Fruit fly (Drosophila melanogaster): ENCODE data around the gene CG42353.

CG42353 gene

DNA sequence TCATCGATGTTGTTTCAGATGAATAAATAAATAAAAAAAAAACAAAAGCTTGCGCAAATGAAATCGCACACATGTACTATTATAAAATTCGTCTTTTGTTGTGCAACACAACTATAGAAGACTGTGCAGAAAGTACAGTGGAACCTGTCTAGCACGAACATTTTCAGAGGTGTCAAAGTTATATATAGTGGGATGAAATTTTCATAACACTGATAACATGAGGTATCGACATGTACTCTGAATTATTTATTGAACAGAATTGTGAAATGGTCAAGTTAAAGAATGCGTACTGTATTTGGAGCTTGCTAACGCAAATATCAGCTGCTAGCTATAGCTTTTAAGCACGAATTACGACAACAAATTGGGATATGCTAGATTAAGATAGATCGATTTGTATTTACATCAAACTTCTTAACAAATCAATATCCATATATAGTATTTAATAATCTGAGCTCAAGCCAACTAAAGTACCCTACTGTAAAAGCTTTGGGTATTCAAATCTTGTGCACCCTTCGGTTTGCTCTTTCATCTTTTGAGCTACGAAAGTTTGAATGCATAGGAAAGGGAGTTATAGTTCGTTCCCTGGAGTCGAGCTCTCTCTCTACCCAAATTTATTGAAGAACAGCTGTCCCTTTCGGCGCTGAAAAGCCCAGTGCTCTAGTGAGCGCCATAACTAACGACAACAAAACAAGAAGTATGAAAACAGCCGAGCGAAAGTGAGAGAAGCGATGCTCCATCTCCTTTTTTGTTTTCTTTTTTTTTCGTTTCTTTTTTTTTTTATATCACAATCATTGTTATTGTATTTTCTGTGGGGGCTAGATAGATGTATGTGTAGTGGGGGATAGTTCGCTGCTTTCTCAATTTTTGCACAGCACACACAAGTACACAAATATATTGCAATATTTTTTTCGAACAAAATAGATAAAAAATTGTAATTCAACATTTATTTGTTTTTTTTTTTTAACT lies 14.3 kb downstream of the CG42353 start (continued):
- TF ChIP-seq Trl (optimal IDR thresholded peaks at IDR 0.05) (peak in 1 of 2 experiments; percentile 10), Trl (GFP tag; optimal IDR thresholded peaks at IDR 0.05) (peak; percentile 89), dmrt99B (tag; optimal IDR thresholded peaks at IDR 0.05) (peak; percentile 93), CG12744 (GFP tag; optimal IDR thresholded peaks at IDR 0.05) (peak; percentile 88), CG6765 (GFP tag; optimal IDR thresholded peaks at IDR 0.05) (peak; percentile 81), gcm2 (GFP tag; optimal IDR thresholded peaks at IDR 0.05) (peak; percentile 75), unc-4 (GFP tag; IDR thresholded peaks at IDR 0.05; ENCODE audit: partially characterized antibody) (no peak), ato (GFP tag; IDR thresholded peaks at IDR 0.05; ENCODE audit: partially characterized antibody) (no peak), CG9215 (GFP tag; IDR thresholded peaks at IDR 0.05) (peak; percentile 79), CG7372 (GFP tag; IDR thresholded peaks at IDR 0.05) (peak; percentile 93), zen2 (GFP tag; IDR thresholded peaks at IDR 0.05; ENCODE audit: partially characterized antibody) (no peak)

DNA sequence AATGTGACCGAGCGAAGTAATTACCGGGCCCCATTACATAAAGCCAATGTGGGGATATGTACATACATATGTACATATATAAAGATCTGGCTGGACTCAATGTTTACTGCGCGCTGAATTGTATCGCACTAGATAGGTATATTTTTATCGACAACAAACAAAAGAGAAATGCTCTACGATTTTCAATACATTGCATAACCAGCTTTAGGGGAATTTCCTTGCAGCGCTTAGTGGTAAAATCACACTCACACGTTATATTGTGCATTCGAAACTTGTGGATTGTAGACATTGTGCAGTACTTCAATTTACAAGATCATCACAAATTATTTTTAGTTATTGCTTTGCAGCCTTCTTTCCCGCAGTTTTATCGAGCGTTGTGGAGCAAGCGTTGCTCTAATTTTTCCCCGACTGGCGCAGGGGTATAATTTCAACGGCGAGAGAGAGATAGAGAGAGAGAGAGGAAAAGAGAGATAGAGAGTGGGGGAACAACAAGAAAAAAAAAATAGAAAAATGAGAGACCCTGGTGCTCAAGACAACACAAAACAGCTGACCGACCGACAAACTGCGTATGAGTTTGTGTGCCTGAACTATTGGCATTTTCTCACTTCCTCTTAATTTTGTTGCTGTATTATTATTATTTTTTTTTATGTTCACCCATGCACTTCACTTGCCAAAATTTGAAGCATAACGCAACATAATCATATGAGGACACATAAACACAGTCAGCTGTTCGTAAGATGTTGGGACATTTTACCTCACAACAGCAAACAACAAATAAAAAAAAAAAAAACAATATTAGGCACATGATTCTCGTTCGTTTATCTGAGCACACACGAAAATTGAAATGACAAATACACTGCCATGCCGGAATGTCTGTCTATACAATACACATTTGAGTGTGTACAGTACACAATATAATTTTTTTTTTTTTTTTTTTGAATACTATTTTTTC lies 15.5 kb downstream of the CG42353 start:
- TF ChIP-seq cg (GFP tag; optimal IDR thresholded peaks at IDR 0.05) (peak; percentile 14), crp (GFP tag; optimal IDR thresholded peaks at IDR 0.05) (peak in 1 of 2 experiments; percentile 78), sd (tag; optimal IDR thresholded peaks at IDR 0.05) (peak; percentile 44), sens (GFP tag) (peak; percentile 51), D19A (tag; optimal IDR thresholded peaks at IDR 0.05) (peak; percentile 42), Pdp1 (GFP tag; optimal IDR thresholded peaks at IDR 0.05) (peak in 1 of 2 experiments; percentile 97), GATAe (GFP tag; conservative IDR thresholded peaks at IDR 0.05) (no peak), Hand (GFP tag; optimal IDR thresholded peaks at IDR 0.05) (peak; percentile 5), Nf-YB (GFP tag; optimal IDR thresholded peaks at IDR 0.05) (no peak), hkb (optimal IDR thresholded peaks at IDR 0.05) (no peak), hkb (GFP tag; IDR thresholded peaks at IDR 0.05) (0 out of 2 replicates have a peak, but pooled peaks have one; percentile 11), Trl (optimal IDR thresholded peaks at IDR 0.05) (peak; percentile 85 to 96), Trl (GFP tag; optimal IDR thresholded peaks at IDR 0.05) (no peak), CG32532 (GFP tag; IDR thresholded peaks at IDR 0.05) (peak; percentile 37; the same call in 1 of the 2 replicates), CG10431 (GFP tag; optimal IDR thresholded peaks at IDR 0.05) (no peak), exex (tag; optimal IDR thresholded peaks at IDR 0.05) (peak; percentile 3), ci (GFP tag; IDR thresholded peaks at IDR 0.05) (peak; percentile 42; the same call in 1 of the 3 replicates), CG3163 (GFP tag; optimal IDR thresholded peaks at IDR 0.05) (peak; percentile 4), Sox102F (GFP tag; optimal IDR thresholded peaks at IDR 0.05) (no peak), nerfin-1 (tag; optimal IDR thresholded peaks at IDR 0.05) (no peak), CG18011 (GFP tag; optimal IDR thresholded peaks at IDR 0.05) (no peak), sima (GFP tag; optimal IDR thresholded peaks at IDR 0.05) (no peak), sna (GFP tag; IDR thresholded peaks at IDR 0.05; ENCODE audit: partially characterized antibody) (0 out of 2 replicates have a peak, but pooled peaks have one; percentile 17), phol (tag; optimal IDR thresholded peaks at IDR 0.05) (no peak), Hr78 (GFP tag; optimal IDR thresholded peaks at IDR 0.05) (no peak), inv (GFP tag; IDR thresholded peaks at IDR 0.05; ENCODE audit: partially characterized antibody) (no peak), p53 (GFP tag; optimal IDR thresholded peaks at IDR 0.05) (no peak), Ets97D (GFP tag; optimal IDR thresholded peaks at IDR 0.05) (no peak), Atf-2 (GFP tag; optimal IDR thresholded peaks at IDR 0.05) (no peak), CG3838 (GFP tag; optimal IDR thresholded peaks at IDR 0.05) (no peak), CG18599 (GFP tag; optimal IDR thresholded peaks at IDR 0.05) (no peak), CG17359 (tag; optimal IDR thresholded peaks at IDR 0.05) (peak; percentile 38), CG7987 (GFP tag; optimal IDR thresholded peaks at IDR 0.05) (no peak), fd96Cb (tag; optimal IDR thresholded peaks at IDR 0.05) (no peak)
